Fruit fly (Drosophila melanogaster) whole organism, wandering third instar larva: Measurements from ENCODE around the gene BRWD3.

Experiments
- fru ChIP-seq: fragments of 200-800 bp; sonication (Bioruptor generic); optimal IDR thresholded peaks from 3 replicates; lab custom pipeline; 2016; ENCODE audit warnings: missing biosample characterization, mild to moderate bottlenecking, missing genetic modification characterization
- woc ChIP-seq: sonication (Bioruptor generic); optimal IDR thresholded peaks from 2 replicates; lab custom pipeline; 2016; ENCODE audit warnings: missing biosample characterization, mild to moderate bottlenecking, missing genetic modification characterization

dm6 chr3R:24367120-24367519 is 48.3 kb downstream of the BRWD3 start, which contains the start of gene CG42811:
- TF ChIP-seq fru (no peak), woc (GFP tag; lab: Kevin White, UChicago) (no peak)
